Worm (Caenorhabditis elegans): Measurements from ENCODE around the gene F26F4.9.

The F26F4.9 gene

DNA sequence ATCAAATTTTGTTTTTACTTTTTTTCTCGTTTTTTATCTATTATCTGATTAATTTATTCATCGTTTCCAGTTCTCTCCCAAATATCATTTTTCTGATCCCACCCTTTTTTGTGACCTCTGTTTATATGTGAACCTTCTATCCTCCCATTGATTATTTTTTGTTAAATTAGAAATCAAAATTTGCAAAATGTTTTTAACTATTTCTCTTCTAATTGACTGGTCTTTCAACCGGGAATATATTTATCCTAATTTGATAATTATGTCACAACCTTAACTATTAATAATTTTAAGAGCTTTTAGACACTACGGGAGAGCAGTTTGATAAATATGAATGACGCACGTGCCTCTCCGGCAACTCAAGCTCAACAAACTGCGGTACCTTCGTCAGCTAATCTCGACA, 31.9 kb upstream of the F26F4.9 start, which contains the start of gene ntl-9:
Gene ntl-9 (plus strand): TSS at position 301 of the 400 bp plus-strand sequence.
- TF ChIP-seq lin-39 (tag; optimal IDR thresholded peaks at IDR 0.05) (no peak), nhr-25 (tag; optimal IDR thresholded peaks at IDR 0.05) (no peak), R02D3.7 (tag; optimal IDR thresholded peaks at IDR 0.05) (no peak), nhr-11 (tag; optimal IDR thresholded peaks at IDR 0.05) (no peak), unc-55 (GFP tag; optimal IDR thresholded peaks at IDR 0.05) (no peak), mab-5 (tag; optimal IDR thresholded peaks at IDR 0.05) (no peak), C34F6.9 (tag; optimal IDR thresholded peaks at IDR 0.05) (no peak), peb-1 (tag; optimal IDR thresholded peaks at IDR 0.05) (no peak), fos-1 (tag; optimal IDR thresholded peaks at IDR 0.05) (no peak), nhr-129 (tag; optimal IDR thresholded peaks at IDR 0.05) (no peak), nhr-21 (tag; optimal IDR thresholded peaks at IDR 0.05) (no peak), sem-4 (tag; optimal IDR thresholded peaks at IDR 0.05) (no peak), lin-11 (tag; optimal IDR thresholded peaks at IDR 0.05) (no peak)

DNA sequence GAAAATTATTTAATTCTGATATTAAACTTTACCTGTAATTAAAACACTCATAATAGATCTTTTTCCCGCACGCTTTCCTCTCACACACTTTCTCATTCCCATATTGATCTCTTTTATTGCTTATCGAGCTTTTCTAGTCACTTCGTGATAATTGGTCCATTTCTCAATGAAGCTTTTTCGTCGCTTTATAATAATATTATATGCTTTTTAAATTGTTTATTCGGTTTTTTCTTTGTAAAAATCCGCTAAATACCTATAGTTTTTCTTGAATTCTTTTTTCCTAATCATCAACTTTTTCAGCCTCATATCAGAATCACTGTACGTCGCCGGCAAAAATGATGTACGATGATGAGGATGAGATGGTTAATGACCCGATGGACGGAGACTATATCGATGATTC, 26.9 kb upstream of the F26F4.9 start, which contains the start of gene rpb-2:
Gene rpb-2 (plus strand): TSS at position 301 of the 400 bp plus-strand sequence.
- no peak for TF ChIP-seq elt-3 (tag; optimal IDR thresholded peaks at IDR 0.05)
- no peak for TF ChIP-seq nhr-237 (tag; optimal IDR thresholded peaks at IDR 0.05)
- TF ChIP-seq snpc-4 (tag; optimal IDR thresholded peaks at IDR 0.05), result no peak
- TF ChIP-seq egl-27 (tag; optimal IDR thresholded peaks at IDR 0.05), result no peak
- TF ChIP-seq nhr-6 (tag; optimal IDR thresholded peaks at IDR 0.05), result no peak
- TF ChIP-seq mdl-1 (tag; optimal IDR thresholded peaks at IDR 0.05), result no peak
- TF ChIP-seq nhr-10 (tag; optimal IDR thresholded peaks at IDR 0.05), result no peak
- no peak for TF ChIP-seq sem-4 (tag; optimal IDR thresholded peaks at IDR 0.05)
- no peak for TF ChIP-seq Y55F3AM.14 (GFP tag; optimal IDR thresholded peaks at IDR 0.05)
- no peak for TF ChIP-seq gmeb-1 (tag; optimal IDR thresholded peaks at IDR 0.05)
- TF ChIP-seq nhr-23 (tag; optimal IDR thresholded peaks at IDR 0.05), result no peak
- no peak for TF ChIP-seq nhr-12 (tag; optimal IDR thresholded peaks at IDR 0.05)
- no peak for TF ChIP-seq sma-9 (GFP tag; optimal IDR thresholded peaks at IDR 0.05)
- TF ChIP-seq sma-9 (tag; optimal IDR thresholded peaks at IDR 0.05), result no peak
- no peak for TF ChIP-seq crh-2 (tag; optimal IDR thresholded peaks at IDR 0.05)
- no peak for TF ChIP-seq blmp-1 (tag; optimal IDR thresholded peaks at IDR 0.05; ENCODE audit: insufficient read depth)
- TF ChIP-seq mbf-1 (tag; optimal IDR thresholded peaks at IDR 0.05), result no peak
- TF ChIP-seq R02D3.7 (tag; optimal IDR thresholded peaks at IDR 0.05), result no peak
- TF ChIP-seq nhr-25 (tag; optimal IDR thresholded peaks at IDR 0.05), result no peak

DNA sequence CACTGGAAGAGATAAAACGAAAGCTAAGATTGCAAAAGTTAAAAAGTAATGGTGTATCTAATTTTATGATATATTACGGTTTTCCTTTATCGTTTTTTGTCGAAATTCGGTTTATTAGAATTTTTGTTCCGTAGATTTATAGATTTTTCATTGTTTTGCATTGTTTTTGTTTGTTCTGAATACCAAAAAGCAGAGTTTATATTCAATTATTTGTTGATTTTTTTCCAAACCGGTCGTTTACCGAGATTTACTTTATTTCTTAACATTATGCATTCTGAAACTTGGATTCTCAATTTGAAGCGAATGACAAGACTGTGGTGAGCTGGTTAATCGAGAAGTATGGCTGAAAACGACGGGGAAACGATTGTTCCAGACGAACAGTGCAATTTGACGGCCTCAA, 24.7 kb upstream of the F26F4.9 start, which contains the start of gene fsn-1:
Gene fsn-1 (plus strand): TSS at position 301 of the 400 bp plus-strand sequence.
- TF ChIP-seq C34F6.9 (tag; optimal IDR thresholded peaks at IDR 0.05), result no peak
- TF ChIP-seq skn-1 (tag; optimal IDR thresholded peaks at IDR 0.05), result no peak
- no peak for TF ChIP-seq unc-55 (GFP tag; optimal IDR thresholded peaks at IDR 0.05)
- TF ChIP-seq nhr-6 (tag; optimal IDR thresholded peaks at IDR 0.05), result no peak
- no peak for TF ChIP-seq gmeb-1 (tag; optimal IDR thresholded peaks at IDR 0.05)
- no peak for TF ChIP-seq nhr-10 (tag; optimal IDR thresholded peaks at IDR 0.05)
- TF ChIP-seq ztf-4 (tag; optimal IDR thresholded peaks at IDR 0.05), result no peak
- TF ChIP-seq ceh-16 (tag; optimal IDR thresholded peaks at IDR 0.05), result no peak
- no peak for TF ChIP-seq nhr-12 (tag; optimal IDR thresholded peaks at IDR 0.05)
- no peak for TF ChIP-seq ama-1 (optimal IDR thresholded peaks at IDR 0.05)
- TF ChIP-seq sma-3 (GFP tag; optimal IDR thresholded peaks at IDR 0.05), result no peak
- TF ChIP-seq aly-2 (tag; optimal IDR thresholded peaks at IDR 0.05), result no peak
- no peak for TF ChIP-seq mbf-1 (tag; optimal IDR thresholded peaks at IDR 0.05)

DNA sequence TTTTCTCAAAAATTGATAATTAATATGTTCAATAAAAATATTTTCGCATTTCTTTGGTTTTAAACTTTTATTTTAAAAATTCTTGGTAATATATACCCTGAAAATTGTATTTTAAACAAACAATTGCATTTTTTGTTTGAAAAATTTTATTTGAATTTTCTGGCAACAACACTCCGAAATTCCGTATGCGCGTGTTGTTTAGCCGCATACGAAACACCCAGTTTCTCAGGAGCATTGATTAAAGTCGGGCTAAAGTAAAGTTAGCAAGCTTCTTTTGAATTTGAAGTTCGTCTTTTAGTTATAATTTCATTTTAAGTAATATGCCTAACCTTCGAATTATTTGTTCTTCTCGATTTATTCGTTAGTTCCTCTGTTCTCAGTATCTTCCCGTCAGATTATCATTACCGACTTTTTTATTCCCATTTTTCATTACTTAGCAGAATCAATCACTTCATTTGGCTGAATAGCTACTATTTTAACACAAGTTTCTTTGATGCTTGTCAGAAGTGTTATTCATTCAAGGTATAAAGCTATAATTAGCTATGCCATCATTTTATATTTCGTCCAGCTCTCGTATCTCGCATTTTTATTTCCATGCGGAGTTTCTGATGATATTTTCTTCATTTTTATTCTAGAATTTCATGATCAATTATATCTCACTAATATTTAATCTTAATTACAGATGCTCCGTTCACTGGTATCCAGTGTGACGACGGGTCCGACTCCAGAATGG, 22.7 kb upstream of the F26F4.9 start, which contains the start of gene mrps-18C:
Gene mrps-18C (plus strand): TSS at position 683 of the 733 bp plus-strand sequence.
- TF ChIP-seq lin-13 (GFP tag; optimal IDR thresholded peaks at IDR 0.05) (no peak), blmp-1 (tag; optimal IDR thresholded peaks at IDR 0.05; ENCODE audit: insufficient read depth) (no peak), ztf-1 (GFP tag; conservative IDR thresholded peaks at IDR 0.05) (no peak), unc-55 (GFP tag; optimal IDR thresholded peaks at IDR 0.05) (peak; percentile 52), lsy-2 (tag; optimal IDR thresholded peaks at IDR 0.05) (peak in 1 of 2 experiments; percentile 53), aly-2 (tag; optimal IDR thresholded peaks at IDR 0.05) (no peak), C34F6.9 (tag; optimal IDR thresholded peaks at IDR 0.05) (peak; percentile 44), gmeb-1 (tag; optimal IDR thresholded peaks at IDR 0.05) (peak; percentile 50), mab-5 (tag; optimal IDR thresholded peaks at IDR 0.05) (no peak), nhr-129 (tag; optimal IDR thresholded peaks at IDR 0.05) (no peak), elt-3 (tag; optimal IDR thresholded peaks at IDR 0.05) (no peak), ztf-11 (tag; optimal IDR thresholded peaks at IDR 0.05) (no peak), Y55F3AM.14 (GFP tag; optimal IDR thresholded peaks at IDR 0.05) (no peak), nhr-10 (tag; optimal IDR thresholded peaks at IDR 0.05) (no peak), mbf-1 (tag; optimal IDR thresholded peaks at IDR 0.05) (no peak), R02D3.7 (tag; optimal IDR thresholded peaks at IDR 0.05) (no peak), skn-1 (tag; optimal IDR thresholded peaks at IDR 0.05) (no peak), nhr-25 (tag; optimal IDR thresholded peaks at IDR 0.05) (no peak), sma-3 (GFP tag; optimal IDR thresholded peaks at IDR 0.05) (no peak), nhr-77 (tag; optimal IDR thresholded peaks at IDR 0.05) (no peak), zag-1 (tag; optimal IDR thresholded peaks at IDR 0.05) (no peak), peb-1 (tag; optimal IDR thresholded peaks at IDR 0.05) (no peak), elt-1 (tag; optimal IDR thresholded peaks at IDR 0.05) (no peak), F13H6.1 (tag; optimal IDR thresholded peaks at IDR 0.05) (no peak)
